Fruit fly (Drosophila melanogaster): ENCODE results near the gene GILT2.

GILT2 gene

dm6 chr3R:23725711-23726349 lies 47.1 kb downstream of the GILT2 start (continued):
- no peak for TF ChIP-seq slbo (GFP tag; IDR thresholded peaks at IDR 0.05)
- no peak for TF ChIP-seq Usf (GFP tag; optimal IDR thresholded peaks at IDR 0.05)
- no peak for TF ChIP-seq CG9817 (tag; optimal IDR thresholded peaks at IDR 0.05)
- no peak for TF ChIP-seq CG8089 (GFP tag; optimal IDR thresholded peaks at IDR 0.05)
- TF ChIP-seq Scr (GFP tag; IDR thresholded peaks at IDR 0.05; ENCODE audit: partially characterized antibody) = peak; percentile 21; the same call in 1 of the 2 replicates
- peak; percentile 66 for TF ChIP-seq B-H2 (GFP tag; optimal IDR thresholded peaks at IDR 0.05)
- no peak for TF ChIP-seq Meics (GFP tag; optimal IDR thresholded peaks at IDR 0.05)
- no peak for TF ChIP-seq lmd (GFP tag; IDR thresholded peaks at IDR 0.05)
- no peak for TF ChIP-seq Taf1 (GFP tag; IDR thresholded peaks at IDR 0.05)
- peak in 1 of 2 experiments; percentile 1 for TF ChIP-seq Trl (optimal IDR thresholded peaks at IDR 0.05)
- TF ChIP-seq Trl (GFP tag; optimal IDR thresholded peaks at IDR 0.05) = no peak
- no peak; the same call in 1 of the 2 replicates for TF ChIP-seq CG11247 (GFP tag; IDR thresholded peaks at IDR 0.05)
- TF ChIP-seq onecut (GFP tag; IDR thresholded peaks at IDR 0.05) = no peak
- no peak for TF ChIP-seq ac (GFP tag; optimal IDR thresholded peaks at IDR 0.05)
- no peak for TF ChIP-seq dm (GFP tag; optimal IDR thresholded peaks at IDR 0.05)
- no peak for TF ChIP-seq odd (GFP tag; optimal IDR thresholded peaks at IDR 0.05)
- peak; percentile 49 for TF ChIP-seq cwo (GFP tag; optimal IDR thresholded peaks at IDR 0.05)
- TF ChIP-seq CTCF (GFP tag; optimal IDR thresholded peaks at IDR 0.05) = no peak
- TF ChIP-seq CG10366 (GFP tag; IDR thresholded peaks at IDR 0.05) = no peak
- no peak for TF ChIP-seq CG8359 (GFP tag; optimal IDR thresholded peaks at IDR 0.05; ENCODE audit: borderline replicate concordance)
- TF ChIP-seq unpg (GFP tag; optimal IDR thresholded peaks at IDR 0.05) = no peak
- no peak for TF ChIP-seq Lim3 (GFP tag; IDR thresholded peaks at IDR 0.05)
- TF ChIP-seq vvl (GFP tag; IDR thresholded peaks at IDR 0.05) = peak; percentile 46; the same call in 1 of the 2 replicates
- no peak for TF ChIP-seq az2 (GFP tag; optimal IDR thresholded peaks at IDR 0.05)
- TF ChIP-seq zfh1 (GFP tag; IDR thresholded peaks at IDR 0.05) = no peak
- TF ChIP-seq sima (GFP tag; optimal IDR thresholded peaks at IDR 0.05) = no peak
- no peak for TF ChIP-seq CG13424 (tag; optimal IDR thresholded peaks at IDR 0.05)
- TF ChIP-seq Ada2b (GFP tag; IDR thresholded peaks at IDR 0.05) = no peak
- peak; percentile 41 for TF ChIP-seq Hey (tag; optimal IDR thresholded peaks at IDR 0.05)
- peak; percentile 14 for TF ChIP-seq CG12104 (GFP tag; optimal IDR thresholded peaks at IDR 0.05)
- TF ChIP-seq Atf3 (GFP tag; optimal IDR thresholded peaks at IDR 0.05) = no peak
- no peak for TF ChIP-seq CG10274 (GFP tag; optimal IDR thresholded peaks at IDR 0.05)
- TF ChIP-seq knrl (GFP tag; IDR thresholded peaks at IDR 0.05; ENCODE audit: partially characterized antibody) = no peak
- TF ChIP-seq jing (GFP tag; optimal IDR thresholded peaks at IDR 0.05) = no peak
- no peak for TF ChIP-seq cas (GFP tag; IDR thresholded peaks at IDR 0.05)
- no peak for TF ChIP-seq crc (GFP tag; optimal IDR thresholded peaks at IDR 0.05)
- TF ChIP-seq Aef1 (GFP tag; IDR thresholded peaks at IDR 0.05) = no peak
- no peak for TF ChIP-seq CG17328 (GFP tag; IDR thresholded peaks at IDR 0.05)
- peak; percentile 2 for TF ChIP-seq Dek (tag; optimal IDR thresholded peaks at IDR 0.05)
- TF ChIP-seq CG7357 (GFP tag; IDR thresholded peaks at IDR 0.05) = no peak
- TF ChIP-seq ash1 (GFP tag; optimal IDR thresholded peaks at IDR 0.05) = no peak
- TF ChIP-seq CG2678 (tag; optimal IDR thresholded peaks at IDR 0.05) = peak; percentile 46
- TF ChIP-seq D19A (tag; optimal IDR thresholded peaks at IDR 0.05) = peak; percentile 38
- no peak for TF ChIP-seq Hmx (GFP tag; optimal IDR thresholded peaks at IDR 0.05)
- no peak for TF ChIP-seq grau (tag; optimal IDR thresholded peaks at IDR 0.05)
- TF ChIP-seq MTF-1 (GFP tag; optimal IDR thresholded peaks at IDR 0.05; ENCODE audit: borderline replicate concordance) = no peak
- TF ChIP-seq HmgD (GFP tag; optimal IDR thresholded peaks at IDR 0.05) = no peak
- TF ChIP-seq CG9932 (GFP tag; IDR thresholded peaks at IDR 0.05) = no peak
- TF ChIP-seq ATbp (GFP tag; optimal IDR thresholded peaks at IDR 0.05) = peak; percentile 39
- peak; percentile 34 for TF ChIP-seq CG18619 (GFP tag; optimal IDR thresholded peaks at IDR 0.05)
- TF ChIP-seq H15 (GFP tag; IDR thresholded peaks at IDR 0.05) = no peak
- no peak for TF ChIP-seq CG7745 (tag; optimal IDR thresholded peaks at IDR 0.05)
